Fruit fly (Drosophila melanogaster) whole organism, prepupa: ENCODE data around the gene CG31178.

Experiments
- Blimp-1 ChIP-seq: fragments of 200-800 bp; sonication (Bioruptor generic); optimal IDR thresholded peaks from 3 replicates; lab custom pipeline; 2017; ENCODE audit warnings: missing biosample characterization, missing genetic modification characterization, mild to moderate bottlenecking, moderate library complexity, missing genetic modification reagents
- CG10631 ChIP-seq: fragments of 200-800 bp; sonication (Bioruptor generic); optimal IDR thresholded peaks from 2 replicates; lab custom pipeline; 2016; ENCODE audit warnings: missing biosample characterization, missing genetic modification characterization
- CG10669 ChIP-seq: fragments of 200-800 bp; sonication (Bioruptor generic); optimal IDR thresholded peaks from 3 replicates; lab custom pipeline; 2018; ENCODE audit warnings: missing biosample characterization, mild to moderate bottlenecking, missing genetic modification characterization, moderate library complexity
- CG11294 ChIP-seq: fragments of 200-800 bp; sonication (Bioruptor generic); IDR thresholded peaks from 2 replicates; pipeline ENCODE4 v1.3.6; 2022; ENCODE audit warnings: missing biosample characterization, missing genetic modification characterization
- CG11762 ChIP-seq: fragments of 200-800 bp; sonication (Bioruptor generic); optimal IDR thresholded peaks from 3 replicates; lab custom pipeline; 2016; ENCODE audit warnings: missing biosample characterization, missing genetic modification characterization; ENCODE audit not compliant: insufficient read depth
- CG15336 ChIP-seq: fragments of 200-800 bp; sonication (Bioruptor generic); IDR thresholded peaks from 2 replicates; pipeline ENCODE4 v1.3.6; 2022; ENCODE audit warnings: missing biosample characterization, missing genetic modification characterization
- CG16779 ChIP-seq: fragments of 200-800 bp; sonication (Bioruptor generic); optimal IDR thresholded peaks from 3 replicates; lab custom pipeline; 2017; ENCODE audit warnings: missing biosample characterization, mild to moderate bottlenecking, missing genetic modification characterization
- CG31627 ChIP-seq: fragments of 200-800 bp; sonication (Bioruptor generic); optimal IDR thresholded peaks from 3 replicates; lab custom pipeline; 2016; ENCODE audit warnings: missing biosample characterization, missing genetic modification characterization
- CG32006 ChIP-seq: fragments of 200-800 bp; sonication (Bioruptor generic); optimal IDR thresholded peaks from 3 replicates; lab custom pipeline; 2017; ENCODE audit warnings: missing biosample characterization, mild to moderate bottlenecking, missing genetic modification characterization
- CG34406 ChIP-seq: fragments of 200-800 bp; sonication (Bioruptor generic); optimal IDR thresholded peaks from 3 replicates; lab custom pipeline; 2016; ENCODE audit warnings: missing biosample characterization, missing genetic modification characterization
- CG3919 ChIP-seq: fragments of 200-800 bp; sonication (Bioruptor generic); optimal IDR thresholded peaks from 3 replicates; lab custom pipeline; 2016; ENCODE audit warnings: missing biosample characterization, missing genetic modification characterization
- CG4318 ChIP-seq: fragments of 200-800 bp; sonication (Bioruptor generic); optimal IDR thresholded peaks from 3 replicates; lab custom pipeline; 2017; ENCODE audit warnings: missing biosample characterization, mild to moderate bottlenecking, missing genetic modification characterization
- CG6163 ChIP-seq: fragments of 200-800 bp; sonication (Bioruptor generic); IDR thresholded peaks from 3 replicates; pipeline ENCODE4 v1.3.6; 2022; ENCODE audit warnings: missing biosample characterization, missing genetic modification characterization
- CG6808 ChIP-seq: fragments of 200-800 bp; sonication (Bioruptor generic); optimal IDR thresholded peaks from 3 replicates; lab custom pipeline; 2017; ENCODE audit warnings: missing biosample characterization, missing genetic modification characterization, mild to moderate bottlenecking, moderate library complexity, missing genetic modification reagents
- CG6854 ChIP-seq: fragments of 200-800 bp; sonication (Bioruptor generic); optimal IDR thresholded peaks from 2 replicates; lab custom pipeline; 2017; ENCODE audit warnings: missing biosample characterization, mild to moderate bottlenecking, missing genetic modification characterization
- CG8632 ChIP-seq: fragments of 200-800 bp; sonication (Bioruptor generic); optimal IDR thresholded peaks from 3 replicates; lab custom pipeline; 2016; ENCODE audit warnings: missing biosample characterization, missing genetic modification characterization
- CG9139 ChIP-seq: fragments of 200-800 bp; sonication (Bioruptor generic); optimal IDR thresholded peaks from 3 replicates; lab custom pipeline; 2017; ENCODE audit warnings: missing biosample characterization, mild to moderate bottlenecking, missing genetic modification characterization
- Eip75B ChIP-seq: fragments of 200-800 bp; sonication (Bioruptor generic); optimal IDR thresholded peaks from 3 replicates; lab custom pipeline; 2016; ENCODE audit warnings: missing biosample characterization, missing genetic modification characterization
- Eip78C ChIP-seq: fragments of 200-800 bp; sonication (Bioruptor generic); peaks from one replicate; lab custom pipeline; 2016; ENCODE audit warnings: missing biosample characterization, missing genetic modification characterization
- Eip93F ChIP-seq: fragments of 200-800 bp; sonication (Bioruptor generic); optimal IDR thresholded peaks from 2 replicates; lab custom pipeline; 2016; ENCODE audit warnings: missing biosample characterization, mild to moderate bottlenecking, missing genetic modification characterization
- Ets21C ChIP-seq: fragments of 200-800 bp; sonication (Bioruptor generic); optimal IDR thresholded peaks from 3 replicates; lab custom pipeline; 2016; ENCODE audit warnings: missing biosample characterization, missing genetic modification characterization
- Gug ChIP-seq: fragments of 200-800 bp; sonication (Bioruptor generic); IDR thresholded peaks from 2 replicates; pipeline ENCODE4 v1.3.6; 2022; ENCODE audit warnings: missing biosample characterization, missing genetic modification characterization
- Hr39 ChIP-seq: fragments of 200-800 bp; sonication (Bioruptor generic); optimal IDR thresholded peaks from 2 replicates; lab custom pipeline; 2016; ENCODE audit warnings: missing biosample characterization, missing genetic modification characterization
- Hr4 ChIP-seq: fragments of 200-800 bp; sonication (Bioruptor generic); optimal IDR thresholded peaks from 3 replicates; lab custom pipeline; 2016; ENCODE audit warnings: missing biosample characterization, missing genetic modification characterization
- Met ChIP-seq: fragments of 200-800 bp; sonication (Bioruptor generic); optimal IDR thresholded peaks from 3 replicates; lab custom pipeline; 2016; ENCODE audit warnings: missing biosample characterization, missing genetic modification characterization
- Smox ChIP-seq: fragments of 200-800 bp; sonication (Bioruptor generic); optimal IDR thresholded peaks from 3 replicates; lab custom pipeline; 2016; ENCODE audit warnings: missing biosample characterization, missing genetic modification characterization
- Sox14 ChIP-seq: fragments of 200-800 bp; sonication (Bioruptor generic); optimal IDR thresholded peaks from 3 replicates; lab custom pipeline; 2016; ENCODE audit warnings: missing biosample characterization, missing genetic modification characterization
- Sox15 ChIP-seq: fragments of 200-800 bp; sonication (Bioruptor generic); optimal IDR thresholded peaks from 3 replicates; lab custom pipeline; 2016; ENCODE audit warnings: missing biosample characterization, missing genetic modification characterization
- achi ChIP-seq: fragments of 200-800 bp; sonication (Bioruptor generic); optimal IDR thresholded peaks from 3 replicates; lab custom pipeline; 2016; ENCODE audit warnings: missing biosample characterization, missing genetic modification characterization
- acj6 ChIP-seq: fragments of 200-800 bp; sonication (Bioruptor generic); optimal IDR thresholded peaks from 3 replicates; lab custom pipeline; 2016; ENCODE audit warnings: missing biosample characterization, missing genetic modification characterization
- dac ChIP-seq: fragments of 200-800 bp; sonication (Bioruptor generic); optimal IDR thresholded peaks from 2 replicates; lab custom pipeline; 2017; ENCODE audit warnings: missing biosample characterization, mild to moderate bottlenecking, missing genetic modification characterization
- eg ChIP-seq: fragments of 200-800 bp; sonication (Bioruptor generic); IDR thresholded peaks from 3 replicates; pipeline ENCODE4 v1.3.6; 2022; ENCODE audit warnings: missing biosample characterization, missing genetic modification characterization
- esn ChIP-seq: fragments of 200-800 bp; sonication (Bioruptor generic); optimal IDR thresholded peaks from 2 replicates; lab custom pipeline; 2016; ENCODE audit warnings: missing biosample characterization, mild to moderate bottlenecking, missing genetic modification characterization, moderate library complexity
- fd59A ChIP-seq: fragments of 200-800 bp; sonication (Bioruptor generic); optimal IDR thresholded peaks from 2 replicates; lab custom pipeline; 2017; ENCODE audit warnings: missing biosample characterization, mild to moderate bottlenecking, missing genetic modification characterization, missing genetic modification reagents
- fkh ChIP-seq: fragments of 200-800 bp; sonication (Bioruptor generic); optimal IDR thresholded peaks from 3 replicates; lab custom pipeline; 2017; ENCODE audit warnings: missing biosample characterization, mild to moderate bottlenecking, missing genetic modification characterization, moderate library complexity
- lz ChIP-seq: fragments of 200-800 bp; sonication (Bioruptor generic); optimal IDR thresholded peaks from 3 replicates; lab custom pipeline; 2016; ENCODE audit warnings: missing biosample characterization, missing genetic modification characterization
- pdm3 ChIP-seq: fragments of 200-800 bp; sonication (Bioruptor generic); optimal IDR thresholded peaks from 3 replicates; lab custom pipeline; 2016; ENCODE audit warnings: missing biosample characterization, missing genetic modification characterization
- salr ChIP-seq, 2 experiments: fragments of 200-800 bp; sonication (Bioruptor generic); optimal IDR thresholded peaks; 3 replicates each; lab custom pipeline; 2016 to 2018; ENCODE audit warnings: missing biosample characterization in 2 of 2, missing genetic modification characterization in 2 of 2, mild to moderate bottlenecking in 1 of 2
- svp ChIP-seq: fragments of 200-800 bp; sonication (Bioruptor generic); peaks from one replicate; lab custom pipeline; 2016; ENCODE audit warnings: missing biosample characterization, missing genetic modification characterization
- topi ChIP-seq: fragments of 200-800 bp; sonication (Bioruptor generic); optimal IDR thresholded peaks from 3 replicates; lab custom pipeline; 2016; ENCODE audit warnings: missing biosample characterization, missing genetic modification characterization

Gene CG31178

dm6 chr3R:21864992-21865391, 8.5 kb upstream of the CG31178 start, which contains the start of gene lsn:
Gene lsn, plus strand, starts transcription at chr3R:21865168.
- TF ChIP-seq fkh (GFP tag; lab: Kevin White, UChicago) (peak; percentile 64), Smox (GFP tag; lab: Kevin White, UChicago) (no peak), CG34406 (GFP tag; lab: Kevin White, UChicago) (no peak), Blimp-1 (GFP tag; lab: Kevin White, UChicago) (no peak), CG4318 (no peak), Eip78C (GFP tag; lab: Kevin White, UChicago) (peak; percentile 53)

- TF ChIP-seq CG6163 (GFP tag; lab: Robert Waterston, UW), result no peak
- TF ChIP-seq Met (GFP tag; lab: Kevin White, UChicago), result no peak
- no peak for TF ChIP-seq CG31627 (GFP tag; lab: Kevin White, UChicago)
- TF ChIP-seq CG6854, result no peak
- TF ChIP-seq Ets21C (GFP tag; lab: Kevin White, UChicago), result no peak
- TF ChIP-seq Blimp-1 (GFP tag; lab: Kevin White, UChicago), result no peak
- TF ChIP-seq lz (GFP tag; lab: Kevin White, UChicago), result no peak
- TF ChIP-seq acj6, result no peak
- no peak for TF ChIP-seq dac
- no peak for TF ChIP-seq CG10631 (GFP tag; lab: Kevin White, UChicago)
- TF ChIP-seq, all 60 proteins: peak for 0
These were observed 5.7 kb upstream of the CG31178 start, which contains the start of the genes CG6569 and Cby for dm6 chr3R:21867819-21868218. Gene CG6569, minus strand, starts transcription at chr3R:21867919. Gene Cby, plus strand, starts transcription at chr3R:21868003.

DNA sequence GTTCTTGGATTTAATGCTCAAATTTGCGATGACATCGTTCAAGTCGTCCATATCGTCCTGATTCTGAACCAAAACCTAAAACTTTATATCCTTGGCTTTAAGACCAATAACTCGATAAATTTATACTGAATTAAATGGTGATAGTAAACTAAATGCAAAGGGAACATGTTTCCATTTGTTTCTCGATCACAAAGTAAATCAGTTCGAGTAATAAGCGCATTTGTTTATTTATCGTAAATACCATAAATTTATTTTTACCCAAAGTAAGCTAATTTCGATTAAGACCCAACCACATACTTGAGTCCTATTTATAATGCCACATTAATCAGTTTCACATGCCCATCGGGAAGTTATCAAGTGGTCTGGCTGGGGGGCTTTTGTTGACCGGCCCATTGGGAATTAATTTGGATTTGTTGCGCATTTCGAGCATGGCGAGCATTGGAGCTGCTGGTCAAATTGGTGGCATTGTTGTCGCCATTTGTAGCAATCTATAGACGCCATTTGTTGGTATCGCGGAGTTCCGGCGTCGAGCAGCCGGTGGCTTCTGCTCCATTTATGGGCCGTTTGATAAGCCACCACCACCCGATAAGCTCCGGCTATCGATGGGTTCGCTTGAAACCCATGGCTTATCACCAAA, 4.0 kb upstream of the CG31178 start, which contains the start of gene CG31174:
Gene CG31174, minus strand, starts transcription at position 51 of the 637 bp plus-strand sequence.
- TF ChIP-seq Eip93F (GFP tag; lab: Kevin White, UChicago), result no peak
- peak; percentile 77 for TF ChIP-seq svp (GFP tag; lab: Kevin White, UChicago)

dm6 chr3R:21870158-21870971, 3.2 kb upstream of the CG31178 start, which contains the start of gene CG31431:
Gene CG31431, plus strand, starts transcription at chr3R:21870681.
- TF ChIP-seq CG8632 (peak; percentile 55), Sox15 (GFP tag; lab: Kevin White, UChicago) (peak; percentile 62), CG11294 (GFP tag; lab: Robert Waterston, UW) (peak; percentile 88), achi (GFP tag; lab: Kevin White, UChicago) (peak; percentile 79), CG11762 (peak; percentile 73), lz (GFP tag; lab: Kevin White, UChicago) (peak; percentile 53), CG16779 (tag; lab: Kevin White, UChicago) (peak; percentile 64), CG10631 (GFP tag; lab: Kevin White, UChicago) (peak; percentile 77), Smox (GFP tag; lab: Kevin White, UChicago) (no peak), Hr4 (GFP tag; lab: Kevin White, UChicago) (peak; percentile 90), CG3919 (GFP tag; lab: Kevin White, UChicago) (peak; percentile 88), fd59A (GFP tag; lab: Kevin White, UChicago) (peak; percentile 75), salr (GFP tag; optimal IDR thresholded peaks at IDR 0.05; lab: Kevin White, UChicago) (peak; percentile 41 to 52), pdm3 (GFP tag; lab: Kevin White, UChicago) (peak; percentile 82), Eip93F (GFP tag; lab: Kevin White, UChicago) (no peak), CG15336 (peak; percentile 90), Ets21C (GFP tag; lab: Kevin White, UChicago) (peak; percentile 19), Hr39 (GFP tag; lab: Kevin White, UChicago) (peak; percentile 65), Eip75B (GFP tag; lab: Kevin White, UChicago) (peak; percentile 80), svp (GFP tag; lab: Kevin White, UChicago) (peak; percentile 66), CG6808 (GFP tag; lab: Kevin White, UChicago) (peak; percentile 75), acj6 (peak; percentile 80), fkh (GFP tag; lab: Kevin White, UChicago) (peak; percentile 97), Met (GFP tag; lab: Kevin White, UChicago) (peak; percentile 52), Sox14 (peak; percentile 66), CG10669 (GFP tag; lab: Kevin White, UChicago) (peak; percentile 82), CG32006 (GFP tag; lab: Kevin White, UChicago) (peak; percentile 89), Blimp-1 (GFP tag; lab: Kevin White, UChicago) (no peak), dac (peak; percentile 30), Eip78C (GFP tag; lab: Kevin White, UChicago) (peak; percentile 93), topi (GFP tag; lab: Kevin White, UChicago) (peak; percentile 67), CG4318 (peak; percentile 68), Gug (GFP tag; lab: Robert Waterston, UW) (peak; percentile 93), eg (GFP tag; lab: Robert Waterston, UW) (peak; percentile 95), CG6163 (GFP tag; lab: Robert Waterston, UW) (peak; percentile 92), esn (peak; percentile 61), CG9139 (GFP tag; lab: Kevin White, UChicago) (peak; percentile 74)
